Fruit fly (Drosophila melanogaster) whole organism, embryonic: ENCODE results near the gene senju.
A peak's percentile ranks its signal among the peaks of the same experiment; 100 is the strongest.

Experiments
- CG10543 ChIP-seq: fragments of 200-800 bp; sonication (Bioruptor generic); optimal IDR thresholded peaks from 3 replicates; lab custom pipeline; 2017; ENCODE audit warnings: missing biosample characterization, mild to moderate bottlenecking, missing genetic modification characterization, moderate library complexity
- CG12744 ChIP-seq: fragments of 200-800 bp; sonication (Bioruptor generic); optimal IDR thresholded peaks from 2 replicates; lab custom pipeline; 2016; ENCODE audit warnings: missing biosample characterization, missing genetic modification characterization
- CG14667 ChIP-seq: fragments of 200-800 bp; sonication (Bioruptor generic); IDR thresholded peaks from 2 replicates; pipeline ENCODE4 v1.3.6; 2022; ENCODE audit warnings: missing biosample characterization, missing genetic modification characterization
- CG6254 ChIP-seq: fragments of 200-800 bp; sonication (Bioruptor generic); optimal IDR thresholded peaks from 3 replicates; lab custom pipeline; 2017; ENCODE audit warnings: mild to moderate bottlenecking, missing biosample characterization, missing genetic modification reagents, missing genetic modification characterization
- Lhr ChIP-seq: fragments of 200-800 bp; sonication (Bioruptor generic); optimal IDR thresholded peaks from 3 replicates; lab custom pipeline; 2017; ENCODE audit warnings: mild to moderate bottlenecking, missing biosample characterization, missing genetic modification reagents, missing genetic modification characterization
- crol ChIP-seq: fragments of 200-800 bp; sonication (Bioruptor generic); IDR thresholded peaks from 2 replicates; pipeline ENCODE4 v1.3.6; 2022; ENCODE audit warnings: missing biosample characterization, missing genetic modification characterization
- gsb ChIP-seq: fragments of 200-800 bp; sonication (Bioruptor generic); IDR thresholded peaks from 2 replicates; pipeline ENCODE4 v1.3.6; 2022; ENCODE audit warnings: missing biosample characterization, missing genetic modification characterization
- gt ChIP-seq: fragments of 200-800 bp; sonication (Bioruptor generic); IDR thresholded peaks from 2 replicates; pipeline ENCODE4 v1.3.6; 2022; ENCODE audit warnings: missing biosample characterization, missing genetic modification characterization

DNA sequence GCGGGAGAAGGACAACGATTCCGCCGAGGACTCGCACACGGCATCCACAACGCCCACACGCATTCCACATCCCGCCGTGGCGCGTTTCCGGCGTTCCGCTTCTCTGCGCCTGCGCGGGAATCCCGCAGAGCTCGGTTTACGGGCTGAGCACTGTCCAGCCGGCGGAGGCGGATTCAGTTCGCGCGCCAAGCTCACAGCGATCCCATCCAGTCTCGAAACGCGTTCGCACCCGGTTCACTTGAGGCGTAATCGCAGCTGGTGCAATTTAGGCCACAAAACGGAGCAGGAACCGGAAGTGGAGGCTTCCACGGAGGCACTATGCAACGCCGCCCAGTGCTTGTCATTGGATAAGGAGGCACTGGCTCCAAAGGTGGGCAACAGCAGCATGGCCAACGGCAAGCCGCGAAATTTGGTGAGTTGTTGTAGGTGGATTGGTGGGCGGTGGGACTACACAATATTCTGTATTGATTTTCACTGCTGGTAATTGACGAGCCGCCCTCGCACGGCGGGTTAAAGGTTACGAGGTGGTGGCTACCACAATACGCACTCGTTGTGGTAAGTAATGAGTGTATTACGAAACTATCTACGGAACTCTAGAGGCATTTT is 10.3 kb downstream of the senju start:
- TF ChIP-seq CG6254 (GFP tag; lab: Kevin White, UChicago) (no peak), crol (GFP tag; lab: Robert Waterston, UW) (no peak), CG12744 (GFP tag; lab: Kevin White, UChicago) (no peak), Lhr (GFP tag; lab: Kevin White, UChicago) (no peak), CG10543 (peak; percentile 20), CG14667 (GFP tag; lab: Robert Waterston, UW) (no peak), gsb (no peak), gt (GFP tag; lab: Robert Waterston, UW) (no peak)
